Fruit fly (Drosophila melanogaster): ENCODE data around the gene CG1695.

Gene CG1695

dm6 chrX:20429482-20430204 lies 4.1 kb upstream of the CG1695 start, which contains the start of the genes CG11710 and mal (continued):
- TF ChIP-seq crc (GFP tag; optimal IDR thresholded peaks at IDR 0.05) (peak; percentile 50), Gsc (GFP tag; IDR thresholded peaks at IDR 0.05) (peak; percentile 60), Mad (GFP tag; optimal IDR thresholded peaks at IDR 0.05) (peak; percentile 21), CG2202 (tag; optimal IDR thresholded peaks at IDR 0.05) (peak; percentile 36), ftz-f1 (GFP tag; optimal IDR thresholded peaks at IDR 0.05) (no peak), CG32532 (GFP tag; IDR thresholded peaks at IDR 0.05) (peak; percentile 78), CG30431 (GFP tag; optimal IDR thresholded peaks at IDR 0.05) (no peak), Dbx (GFP tag; IDR thresholded peaks at IDR 0.05) (peak; percentile 82), Doc2 (GFP tag; IDR thresholded peaks at IDR 0.05) (no peak), Deaf1 (tag; optimal IDR thresholded peaks at IDR 0.05) (peak; percentile 63), CG15696 (tag; optimal IDR thresholded peaks at IDR 0.05) (peak; percentile 68), Adf1 (GFP tag; IDR thresholded peaks at IDR 0.05) (peak; percentile 48; the same call in 1 of the 2 replicates), CG10267 (tag; optimal IDR thresholded peaks at IDR 0.05) (peak; percentile 78), CG11723 (GFP tag; optimal IDR thresholded peaks at IDR 0.05) (no peak), Nf-YA (GFP tag; IDR thresholded peaks at IDR 0.05) (0 out of 2 replicates have a peak, but pooled peaks have one; percentile 35), Nf-YC (tag; optimal IDR thresholded peaks at IDR 0.05) (peak; percentile 81), CG3407 (GFP tag; optimal IDR thresholded peaks at IDR 0.05) (no peak), CG2129 (GFP tag; IDR thresholded peaks at IDR 0.05; ENCODE audit: partially characterized antibody) (no peak), PHDP (tag; optimal IDR thresholded peaks at IDR 0.05) (peak; percentile 74), org-1 (GFP tag; optimal IDR thresholded peaks at IDR 0.05) (peak; percentile 57), E2f1 (GFP tag; IDR thresholded peaks at IDR 0.05) (peak; percentile 73), gcm (GFP tag; optimal IDR thresholded peaks at IDR 0.05) (no peak), Jarid2 (GFP tag; optimal IDR thresholded peaks at IDR 0.05) (no peak), CG1602 (GFP tag; optimal IDR thresholded peaks at IDR 0.05) (peak; percentile 52), hth (optimal IDR thresholded peaks at IDR 0.05) (no peak), Awh (GFP tag; IDR thresholded peaks at IDR 0.05) (no peak), Stat92E (GFP tag; optimal IDR thresholded peaks at IDR 0.05) (peak in 1 of 3 experiments; percentile 81), CG9797 (GFP tag; optimal IDR thresholded peaks at IDR 0.05) (no peak), CG10431 (GFP tag; optimal IDR thresholded peaks at IDR 0.05) (no peak), CG1647 (GFP tag; optimal IDR thresholded peaks at IDR 0.05) (peak; percentile 70), Bgb (GFP tag; IDR thresholded peaks at IDR 0.05; ENCODE audit: partially characterized antibody) (no peak), Gug (GFP tag; IDR thresholded peaks at IDR 0.05) (peak; percentile 74; the same call in 3 of the 4 replicates), CG17829 (tag; optimal IDR thresholded peaks at IDR 0.05) (peak; percentile 82), ato (GFP tag; IDR thresholded peaks at IDR 0.05; ENCODE audit: partially characterized antibody) (no peak), fru (optimal IDR thresholded peaks at IDR 0.05) (no peak), cas (GFP tag; IDR thresholded peaks at IDR 0.05) (no peak), Sry-δ (GFP tag; optimal IDR thresholded peaks at IDR 0.05) (peak; percentile 36), NK7.1 (GFP tag; optimal IDR thresholded peaks at IDR 0.05) (peak; percentile 73), CG12104 (GFP tag; optimal IDR thresholded peaks at IDR 0.05) (peak; percentile 77), Hr78 (GFP tag; optimal IDR thresholded peaks at IDR 0.05) (no peak), ab (GFP tag; optimal IDR thresholded peaks at IDR 0.05) (no peak), Hr3 (GFP tag; optimal IDR thresholded peaks at IDR 0.05) (peak; percentile 57), chinmo (GFP tag; IDR thresholded peaks at IDR 0.05; ENCODE audit: partially characterized antibody) (no peak), CG7963 (GFP tag; IDR thresholded peaks at IDR 0.05; ENCODE audit: partially characterized antibody) (no peak), tin (GFP tag; optimal IDR thresholded peaks at IDR 0.05) (peak; percentile 82), tll (GFP tag; optimal IDR thresholded peaks at IDR 0.05) (no peak), CG4328 (GFP tag; optimal IDR thresholded peaks at IDR 0.05) (no peak), fu2 (GFP tag; optimal IDR thresholded peaks at IDR 0.05) (peak; percentile 53), bigmax (GFP tag; optimal IDR thresholded peaks at IDR 0.05) (no peak)

Measured in whole organism, embryonic.